Worm (Caenorhabditis elegans) whole organism, L2 larva: ENCODE data around the gene mca-2.

Experiments used
- ama-1 ChIP-seq: fragments of 150-350 bp; optimal IDR thresholded peaks from 2 replicates; lab custom pipeline; 2018; ENCODE audit warnings: inconsistent platforms
- ceh-82 ChIP-seq: fragments of 150-350 bp; optimal IDR thresholded peaks from 2 replicates; lab custom pipeline; 2014; ENCODE audit warnings: missing biosample characterization, missing genetic modification characterization
- egl-27 ChIP-seq: sonication (generic microtip); optimal IDR thresholded peaks from 3 replicates; lab custom pipeline; 2017; ENCODE audit warnings: missing biosample characterization, missing genetic modification reagents, missing genetic modification characterization
- lin-11 ChIP-seq: fragments of 150-350 bp; sonication (generic microtip); optimal IDR thresholded peaks from 2 replicates; lab custom pipeline; 2014; ENCODE audit warnings: missing biosample characterization, missing genetic modification characterization, inconsistent platforms, mixed read lengths
- lin-13 ChIP-seq: fragments of 150-350 bp; optimal IDR thresholded peaks from 2 replicates; lab custom pipeline; 2014; ENCODE audit warnings: missing biosample characterization, missing genetic modification reagents, missing genetic modification characterization
- mdl-1 ChIP-seq, 2 experiments: fragments of 150-350 bp in 1 of 2; sonication (generic microtip) in 1 of 2; optimal IDR thresholded peaks; 2 replicates each; lab custom pipeline; 2017; ENCODE audit warnings: missing biosample characterization in 2 of 2, missing genetic modification characterization in 2 of 2
- nhr-77 ChIP-seq: fragments of 150-350 bp; optimal IDR thresholded peaks from 2 replicates; lab custom pipeline; 2014; ENCODE audit warnings: missing biosample characterization, missing genetic modification characterization
- ztf-11 ChIP-seq: sonication (generic microtip); optimal IDR thresholded peaks from 2 replicates; lab custom pipeline; 2017; ENCODE audit warnings: missing biosample characterization, missing genetic modification characterization

ce11 chrIV:2059011-2059410 lies 24.8 kb upstream of the mca-2 start, which contains the start of gene R05C11.2:
- TF ChIP-seq ztf-11 (tag; lab: Kevin White, UChicago) (no peak), ama-1 (no peak), lin-13 (no peak), mdl-1 (tag; optimal IDR thresholded peaks at IDR 0.05; lab: Kevin White, UChicago) (no peak), nhr-77 (tag; lab: Kevin White, UChicago) (no peak), lin-11 (no peak), egl-27 (tag; lab: Kevin White, UChicago) (no peak), ceh-82 (tag; lab: Kevin White, UChicago) (no peak)
